Fruit fly (Drosophila melanogaster): Measurements from ENCODE around the gene CG8483.

DNA sequence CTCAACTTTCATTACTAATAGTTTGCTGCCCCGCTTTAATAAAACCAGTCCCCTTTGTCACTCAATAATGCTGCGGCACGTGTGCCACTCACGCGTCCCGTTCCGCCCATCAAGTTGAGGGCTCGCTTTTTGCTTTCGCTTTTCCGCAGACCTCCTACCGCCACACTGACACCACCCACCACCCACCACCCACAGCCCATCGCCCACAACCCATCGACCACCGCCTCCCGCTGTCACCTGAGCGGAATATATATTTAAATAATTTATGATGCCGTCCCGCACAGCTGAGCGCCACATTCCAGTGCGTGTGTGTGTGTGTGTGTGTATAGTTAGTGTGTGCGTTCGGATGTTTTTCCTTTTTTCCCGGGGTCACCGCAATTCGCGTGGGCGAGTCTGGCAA is 27.5 kb upstream of the CG8483 start:
- TF ChIP-seq psq (optimal IDR thresholded peaks at IDR 0.05) (no peak), h (optimal IDR thresholded peaks at IDR 0.05) (no peak), insv (optimal IDR thresholded peaks at IDR 0.05) (no peak)

Measured in Kc167 (cell line).